Worm (Caenorhabditis elegans) whole organism, early embryonic: ENCODE results near the gene F53B2.8.
"Not testable (repeated sequence)": the region's sequence is repeated elsewhere in the genome, so short reads cannot be mapped to it uniquely, and the experiment has no call there.

Experiments
- B0310.2 ChIP-seq: sonication (generic microtip); optimal IDR thresholded peaks from 2 replicates; lab custom pipeline; 2016; ENCODE audit warnings: mild to moderate bottlenecking, missing genetic modification characterization, missing compliant biosample characterization
- F13C5.2 ChIP-seq: sonication (generic microtip); optimal IDR thresholded peaks from 2 replicates; lab custom pipeline; 2017; ENCODE audit warnings: mild to moderate bottlenecking, missing genetic modification characterization, inconsistent platforms, missing compliant biosample characterization
- aly-1 ChIP-seq: sonication (generic microtip); optimal IDR thresholded peaks from 2 replicates; lab custom pipeline; 2016; ENCODE audit warnings: missing genetic modification characterization, missing compliant biosample characterization
- ama-1 ChIP-seq: fragments of 150-350 bp; optimal IDR thresholded peaks from 2 replicates; lab custom pipeline; 2014
- ceh-13 ChIP-seq: fragments of 200-800 bp; sonication (Bioruptor generic); optimal IDR thresholded peaks from 2 replicates; lab custom pipeline; 2018; ENCODE audit warnings: mild to moderate bottlenecking, missing genetic modification characterization, missing compliant biosample characterization
- ceh-36 ChIP-seq: sonication (generic microtip); optimal IDR thresholded peaks from 2 replicates; lab custom pipeline; 2016; ENCODE audit warnings: missing genetic modification characterization, inconsistent platforms, missing compliant biosample characterization
- ets-7 ChIP-seq: sonication (generic microtip); optimal IDR thresholded peaks from 2 replicates; lab custom pipeline; 2016; ENCODE audit warnings: missing genotype, missing genetic modification characterization, missing compliant biosample characterization
- flt-1 ChIP-seq: fragments of 200-800 bp; sonication (Bioruptor generic); IDR thresholded peaks from 2 replicates; pipeline ENCODE4 v1.3.6; 2022; ENCODE audit warnings: missing genetic modification characterization, missing compliant biosample characterization
- hmbx-1 ChIP-seq: sonication (generic microtip); optimal IDR thresholded peaks from 2 replicates; lab custom pipeline; 2016; ENCODE audit warnings: mild to moderate bottlenecking, missing genetic modification characterization, missing compliant biosample characterization
- hmg-4 ChIP-seq: fragments of 200-800 bp; sonication (Bioruptor generic); optimal IDR thresholded peaks from 2 replicates; lab custom pipeline; 2018; ENCODE audit warnings: mild to moderate bottlenecking, missing genetic modification characterization, missing compliant biosample characterization
- hnd-1 ChIP-seq: sonication (generic microtip); optimal IDR thresholded peaks from 2 replicates; lab custom pipeline; 2016; ENCODE audit warnings: missing genetic modification characterization, missing compliant biosample characterization
- pes-1 ChIP-seq: fragments of 200-800 bp; sonication (Bioruptor generic); IDR thresholded peaks from 2 replicates; pipeline ENCODE4 v1.3.6; 2022; ENCODE audit warnings: missing genetic modification reagents, missing genetic modification characterization, missing compliant biosample characterization
- scrt-1 ChIP-seq: fragments of 200-800 bp; sonication (Bioruptor generic); IDR thresholded peaks from 2 replicates; pipeline ENCODE4 v1.3.6; 2022; ENCODE audit warnings: missing genetic modification characterization, missing compliant biosample characterization
- sea-1 ChIP-seq: fragments of 200-800 bp; sonication (Bioruptor generic); conservative IDR thresholded peaks from 2 replicates; pipeline ENCODE4 v1.3.6; 2022; ENCODE audit warnings: missing genetic modification characterization, missing compliant biosample characterization
- tbx-11 ChIP-seq: fragments of 200-800 bp; sonication (Bioruptor generic); IDR thresholded peaks from 2 replicates; pipeline ENCODE4 v1.3.6; 2022; ENCODE audit warnings: missing genetic modification characterization, missing compliant biosample characterization
- tbx-37 ChIP-seq: fragments of 200-800 bp; sonication (Bioruptor generic); conservative IDR thresholded peaks from 2 replicates; pipeline ENCODE4 v1.3.6; 2022; ENCODE audit warnings: missing genetic modification reagents, missing genetic modification characterization, missing compliant biosample characterization
- tra-4 ChIP-seq: sonication (generic microtip); optimal IDR thresholded peaks from 2 replicates; lab custom pipeline; 2017; ENCODE audit warnings: missing genetic modification characterization, missing compliant biosample characterization

F53B2.8 gene

ce11 chrIV:12531047-12531446 lies 3.9 kb upstream of the F53B2.8 start, which contains the start of gene F53B2.5:
TSS of gene F53B2.5 (minus strand) at chrIV:12531147.
- TF ChIP-seq flt-1 (GFP tag; lab: Robert Waterston, UW) = no peak
- no peak for TF ChIP-seq hnd-1 (tag; lab: Kevin White, UChicago)
- no peak for TF ChIP-seq tra-4
- TF ChIP-seq tbx-11 (GFP tag; lab: Robert Waterston, UW) = no peak
- no peak for TF ChIP-seq ceh-13 (GFP tag; lab: Kevin White, UChicago)
- no peak for TF ChIP-seq aly-1
- no peak for TF ChIP-seq sea-1
- TF ChIP-seq B0310.2 (tag; lab: Kevin White, UChicago) = no peak
- no peak for TF ChIP-seq tbx-37 (GFP tag; lab: Robert Waterston, UW)
- no peak for TF ChIP-seq ets-7 (tag; lab: Kevin White, UChicago)
- TF ChIP-seq ama-1 (lab: Kevin White, UChicago) = no peak
- TF ChIP-seq hmbx-1 (tag; lab: Kevin White, UChicago) = no peak

ce11 chrIV:12525409-12525808 lies 1.8 kb downstream of the F53B2.8 start, which contains the start of gene eak-4:
TSS of gene eak-4 (minus strand) at chrIV:12525509.
- no peak for TF ChIP-seq ama-1 (lab: Kevin White, UChicago)
- TF ChIP-seq scrt-1 = no peak
- TF ChIP-seq sea-1 = no peak
- TF ChIP-seq B0310.2 (tag; lab: Kevin White, UChicago) = no peak
- no peak for TF ChIP-seq ets-7 (tag; lab: Kevin White, UChicago)
- TF ChIP-seq F13C5.2 (tag; lab: Kevin White, UChicago) = no peak
- TF ChIP-seq tbx-11 (GFP tag; lab: Robert Waterston, UW) = no peak
- TF ChIP-seq tra-4 = no peak
- no peak for TF ChIP-seq aly-1
- TF ChIP-seq hmg-4 (GFP tag; lab: Kevin White, UChicago) = no peak
- no peak for TF ChIP-seq flt-1 (GFP tag; lab: Robert Waterston, UW)
- no peak for TF ChIP-seq tbx-37 (GFP tag; lab: Robert Waterston, UW)
- TF ChIP-seq hmbx-1 (tag; lab: Kevin White, UChicago) = no peak
- no peak for TF ChIP-seq ceh-13 (GFP tag; lab: Kevin White, UChicago)
- no peak for TF ChIP-seq hnd-1 (tag; lab: Kevin White, UChicago)
- TF ChIP-seq pes-1 = no peak

DNA sequence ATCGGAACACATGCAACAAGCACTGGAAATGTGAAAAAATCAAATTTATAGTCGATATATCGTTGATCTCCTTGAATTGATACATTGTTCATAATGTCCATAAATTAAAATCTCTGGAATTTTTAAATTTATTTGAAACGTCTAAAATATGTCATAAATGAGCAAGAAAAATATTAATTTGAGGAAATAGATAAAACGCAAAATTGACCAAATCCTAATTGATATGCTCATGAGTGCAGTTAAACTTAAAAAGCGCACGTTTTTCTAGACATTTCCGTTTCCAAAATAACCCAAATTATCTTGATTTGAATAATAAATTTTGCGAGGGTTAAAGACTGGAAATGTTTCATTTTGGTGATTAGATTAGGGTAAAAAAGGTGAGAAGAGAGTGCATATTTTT lies 4.7 kb downstream of the F53B2.8 start, which contains the start of gene sru-13:
Gene sru-13 (minus strand): TSS at position 101 of the 400 bp plus-strand sequence.
- no peak for TF ChIP-seq B0310.2 (tag; lab: Kevin White, UChicago)
- no peak for TF ChIP-seq ets-7 (tag; lab: Kevin White, UChicago)
- no peak for TF ChIP-seq hnd-1 (tag; lab: Kevin White, UChicago)
- TF ChIP-seq hmg-4 (GFP tag; lab: Kevin White, UChicago) = no peak
- no peak for TF ChIP-seq tbx-37 (GFP tag; lab: Robert Waterston, UW)
- no peak for TF ChIP-seq aly-1
- TF ChIP-seq hmbx-1 (tag; lab: Kevin White, UChicago) = no peak
- TF ChIP-seq ceh-36 (tag; lab: Kevin White, UChicago) = no peak
- no peak for TF ChIP-seq sea-1
- no peak for TF ChIP-seq flt-1 (GFP tag; lab: Robert Waterston, UW)
- no peak for TF ChIP-seq pes-1
- TF ChIP-seq tra-4 = no peak

DNA sequence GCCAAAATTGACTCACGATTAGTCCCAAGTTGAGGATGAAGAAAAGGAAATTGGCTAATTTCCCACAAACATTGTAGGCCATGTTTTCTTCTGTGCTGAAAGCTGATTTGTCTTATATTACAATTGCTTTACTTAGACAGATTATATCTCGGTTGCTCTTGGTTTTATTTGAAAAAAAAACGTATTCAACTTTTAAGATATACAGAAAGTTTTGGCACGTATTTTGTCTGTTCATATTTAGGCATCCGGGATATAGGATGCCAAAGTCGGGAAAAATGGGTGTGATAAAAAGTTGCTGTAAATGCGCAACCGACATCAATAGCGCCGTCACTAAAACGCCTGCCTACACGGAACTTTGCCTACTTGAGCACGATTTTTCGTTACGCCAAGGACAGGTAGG lies 7.0 kb downstream of the F53B2.8 start, which contains the start of gene tsp-4:
Gene tsp-4 (minus strand): TSS at position 101 of the 400 bp plus-strand sequence.
- TF ChIP-seq tbx-11 (GFP tag; lab: Robert Waterston, UW) = no peak
- TF ChIP-seq ets-7 (tag; lab: Kevin White, UChicago) = no peak
- no peak for TF ChIP-seq F13C5.2 (tag; lab: Kevin White, UChicago)

ce11 chrIV:12505397-12505796 lies 21.8 kb downstream of the F53B2.8 start, which contains the start of gene sru-17:
TSS of gene sru-17 (plus strand) at chrIV:12505697.
- TF ChIP-seq pes-1; tbx-37 (GFP tag; lab: Robert Waterston, UW); tra-4: not testable (repeated sequence)

DNA sequence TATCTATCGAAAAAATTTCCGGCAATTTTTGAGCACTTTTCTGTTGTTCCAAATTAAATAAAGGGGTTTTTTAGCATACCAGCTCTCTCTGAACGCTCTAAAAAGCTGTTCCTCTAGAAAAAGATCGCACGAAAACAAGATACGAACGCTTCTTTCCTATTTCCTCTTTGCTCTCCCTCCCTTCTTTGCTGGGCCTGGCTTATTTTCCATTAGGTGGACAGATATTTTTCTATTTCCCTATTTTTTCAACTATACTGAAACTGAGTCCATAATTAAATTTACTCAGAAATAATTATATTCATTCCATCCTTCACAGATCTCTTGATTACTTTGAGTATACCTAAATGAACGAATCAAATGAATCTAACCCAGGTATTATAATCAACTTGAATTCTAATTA lies 25.2 kb downstream of the F53B2.8 start, which contains the start of gene sru-18:
Gene sru-18 (plus strand): TSS at position 301 of the 400 bp plus-strand sequence.
- TF ChIP-seq ets-7 (tag; lab: Kevin White, UChicago) = no peak
- TF ChIP-seq B0310.2 (tag; lab: Kevin White, UChicago) = no peak
- no peak for TF ChIP-seq ama-1 (lab: Kevin White, UChicago)
- no peak for TF ChIP-seq hmg-4 (GFP tag; lab: Kevin White, UChicago)

ce11 chrIV:12498238-12498637 lies 29.0 kb downstream of the F53B2.8 start, which contains the start of gene sru-19:
TSS of gene sru-19 (plus strand) at chrIV:12498538.
- TF ChIP-seq ama-1 (lab: Kevin White, UChicago) = no peak

DNA sequence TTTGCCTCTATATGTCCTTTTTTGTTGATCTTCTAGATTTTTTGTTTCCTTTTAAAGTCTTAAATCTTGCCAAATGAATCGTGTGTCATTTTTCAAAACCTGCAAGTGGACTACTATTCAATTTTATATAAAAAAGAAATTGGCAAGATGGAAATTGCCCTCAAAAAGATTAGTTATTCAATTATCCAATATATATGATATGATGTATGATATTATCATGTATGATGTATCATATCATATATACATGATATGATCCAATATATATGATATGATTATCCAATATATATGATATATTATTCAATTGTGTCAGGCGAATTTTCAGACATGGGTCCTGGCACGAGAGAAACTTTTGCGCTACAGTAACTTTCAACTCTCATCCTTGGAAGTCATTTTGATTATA lies 32.0 kb downstream of the F53B2.8 start, which contains the start of gene sru-20:
Gene sru-20 (plus strand): TSS at position 301 of the 400 bp plus-strand sequence.
- TF ChIP-seq ceh-36 (tag; lab: Kevin White, UChicago) = no peak
- TF ChIP-seq hmbx-1 (tag; lab: Kevin White, UChicago) = no peak
- TF ChIP-seq hmg-4 (GFP tag; lab: Kevin White, UChicago) = no peak
- no peak for TF ChIP-seq tbx-37 (GFP tag; lab: Robert Waterston, UW)
- TF ChIP-seq ceh-13 (GFP tag; lab: Kevin White, UChicago) = no peak
- no peak for TF ChIP-seq flt-1 (GFP tag; lab: Robert Waterston, UW)
- no peak for TF ChIP-seq ets-7 (tag; lab: Kevin White, UChicago)
- no peak for TF ChIP-seq scrt-1
- no peak for TF ChIP-seq pes-1
- TF ChIP-seq tbx-11 (GFP tag; lab: Robert Waterston, UW) = no peak
- TF ChIP-seq aly-1 = no peak
- no peak for TF ChIP-seq F13C5.2 (tag; lab: Kevin White, UChicago)
- TF ChIP-seq sea-1 = no peak
- no peak for TF ChIP-seq B0310.2 (tag; lab: Kevin White, UChicago)
- TF ChIP-seq hnd-1 (tag; lab: Kevin White, UChicago) = no peak
- TF ChIP-seq ama-1 (lab: Kevin White, UChicago) = no peak
- TF ChIP-seq tra-4 = no peak
